Fruit fly (Drosophila melanogaster) whole organism, prepupa: ENCODE measurements around the gene Kul.
A peak's percentile ranks its signal among the peaks of the same experiment; 100 is the strongest.

Experiments used
- CG10669 ChIP-seq: fragments of 200-800 bp; sonication (Bioruptor generic); optimal IDR thresholded peaks from 3 replicates; lab custom pipeline; 2018; ENCODE audit warnings: missing biosample characterization, mild to moderate bottlenecking, missing genetic modification characterization, moderate library complexity
- CG11294 ChIP-seq: fragments of 200-800 bp; sonication (Bioruptor generic); IDR thresholded peaks from 2 replicates; pipeline ENCODE4 v1.3.6; 2022; ENCODE audit warnings: missing biosample characterization, missing genetic modification characterization
- CG11762 ChIP-seq: fragments of 200-800 bp; sonication (Bioruptor generic); optimal IDR thresholded peaks from 3 replicates; lab custom pipeline; 2016; ENCODE audit warnings: missing biosample characterization, missing genetic modification characterization; ENCODE audit not compliant: insufficient read depth
- CG11902 ChIP-seq: fragments of 200-800 bp; sonication (Bioruptor generic); optimal IDR thresholded peaks from 3 replicates; lab custom pipeline; 2016; ENCODE audit warnings: missing biosample characterization, missing genetic modification characterization
- CG1621 ChIP-seq: fragments of 200-800 bp; sonication (Bioruptor generic); optimal IDR thresholded peaks from 3 replicates; lab custom pipeline; 2018; ENCODE audit warnings: missing biosample characterization, mild to moderate bottlenecking, missing genetic modification characterization
- CG16779 ChIP-seq: fragments of 200-800 bp; sonication (Bioruptor generic); optimal IDR thresholded peaks from 3 replicates; lab custom pipeline; 2017; ENCODE audit warnings: missing biosample characterization, mild to moderate bottlenecking, missing genetic modification characterization
- CG3032 ChIP-seq: fragments of 200-800 bp; optimal IDR thresholded peaks from 2 replicates; lab custom pipeline; 2019; ENCODE audit warnings: missing biosample characterization, mild to moderate bottlenecking, missing genetic modification characterization, moderate library complexity
- CG31627 ChIP-seq: fragments of 200-800 bp; sonication (Bioruptor generic); optimal IDR thresholded peaks from 3 replicates; lab custom pipeline; 2016; ENCODE audit warnings: missing biosample characterization, missing genetic modification characterization
- CG32006 ChIP-seq: fragments of 200-800 bp; sonication (Bioruptor generic); optimal IDR thresholded peaks from 3 replicates; lab custom pipeline; 2017; ENCODE audit warnings: missing biosample characterization, mild to moderate bottlenecking, missing genetic modification characterization
- CG34406 ChIP-seq: fragments of 200-800 bp; sonication (Bioruptor generic); optimal IDR thresholded peaks from 3 replicates; lab custom pipeline; 2016; ENCODE audit warnings: missing biosample characterization, missing genetic modification characterization
- CG4318 ChIP-seq: fragments of 200-800 bp; sonication (Bioruptor generic); optimal IDR thresholded peaks from 3 replicates; lab custom pipeline; 2017; ENCODE audit warnings: missing biosample characterization, mild to moderate bottlenecking, missing genetic modification characterization
- CG6163 ChIP-seq: fragments of 200-800 bp; sonication (Bioruptor generic); IDR thresholded peaks from 3 replicates; pipeline ENCODE4 v1.3.6; 2022; ENCODE audit warnings: missing biosample characterization, missing genetic modification characterization
- CG6276 ChIP-seq: fragments of 200-800 bp; sonication (Bioruptor generic); optimal IDR thresholded peaks from 2 replicates; lab custom pipeline; 2017; ENCODE audit warnings: missing biosample characterization, mild to moderate bottlenecking, missing genetic modification characterization
- CG6792 ChIP-seq: fragments of 200-800 bp; sonication (Bioruptor generic); optimal IDR thresholded peaks from 3 replicates; lab custom pipeline; 2016; ENCODE audit warnings: missing biosample characterization, missing genetic modification characterization
- CG6808 ChIP-seq: fragments of 200-800 bp; sonication (Bioruptor generic); optimal IDR thresholded peaks from 3 replicates; lab custom pipeline; 2017; ENCODE audit warnings: missing biosample characterization, missing genetic modification characterization, mild to moderate bottlenecking, moderate library complexity, missing genetic modification reagents
- CG6854 ChIP-seq: fragments of 200-800 bp; sonication (Bioruptor generic); optimal IDR thresholded peaks from 2 replicates; lab custom pipeline; 2017; ENCODE audit warnings: missing biosample characterization, mild to moderate bottlenecking, missing genetic modification characterization
- CG7368 ChIP-seq: fragments of 200-800 bp; sonication (Bioruptor generic); optimal IDR thresholded peaks from 3 replicates; lab custom pipeline; 2016; ENCODE audit warnings: missing biosample characterization, missing genetic modification characterization
- CG8119 ChIP-seq: fragments of 200-800 bp; sonication (Bioruptor generic); IDR thresholded peaks from 3 replicates; pipeline ENCODE4 v1.3.6; 2022; ENCODE audit warnings: missing biosample characterization, missing genetic modification characterization
- CG9139 ChIP-seq: fragments of 200-800 bp; sonication (Bioruptor generic); optimal IDR thresholded peaks from 3 replicates; lab custom pipeline; 2017; ENCODE audit warnings: missing biosample characterization, mild to moderate bottlenecking, missing genetic modification characterization
- Eip75B ChIP-seq: fragments of 200-800 bp; sonication (Bioruptor generic); optimal IDR thresholded peaks from 3 replicates; lab custom pipeline; 2016; ENCODE audit warnings: missing biosample characterization, missing genetic modification characterization
- Eip78C ChIP-seq: fragments of 200-800 bp; sonication (Bioruptor generic); peaks from one replicate; lab custom pipeline; 2016; ENCODE audit warnings: missing biosample characterization, missing genetic modification characterization
- Ets21C ChIP-seq: fragments of 200-800 bp; sonication (Bioruptor generic); optimal IDR thresholded peaks from 3 replicates; lab custom pipeline; 2016; ENCODE audit warnings: missing biosample characterization, missing genetic modification characterization
- Ets96B ChIP-seq: fragments of 200-800 bp; optimal IDR thresholded peaks from 2 replicates; lab custom pipeline; 2019; ENCODE audit warnings: missing biosample characterization, mild to moderate bottlenecking, missing genetic modification characterization, moderate library complexity
- Hr4 ChIP-seq: fragments of 200-800 bp; sonication (Bioruptor generic); optimal IDR thresholded peaks from 3 replicates; lab custom pipeline; 2016; ENCODE audit warnings: missing biosample characterization, missing genetic modification characterization
- Lpt ChIP-seq: fragments of 200-800 bp; sonication (Bioruptor generic); optimal IDR thresholded peaks from 3 replicates; lab custom pipeline; 2016; ENCODE audit warnings: missing biosample characterization, missing genetic modification characterization
- Met ChIP-seq: fragments of 200-800 bp; sonication (Bioruptor generic); optimal IDR thresholded peaks from 3 replicates; lab custom pipeline; 2016; ENCODE audit warnings: missing biosample characterization, missing genetic modification characterization
- Smox ChIP-seq: fragments of 200-800 bp; sonication (Bioruptor generic); optimal IDR thresholded peaks from 3 replicates; lab custom pipeline; 2016; ENCODE audit warnings: missing biosample characterization, missing genetic modification characterization
- Sox102F ChIP-seq: fragments of 200-800 bp; sonication (Bioruptor generic); optimal IDR thresholded peaks from 2 replicates; lab custom pipeline; 2016; ENCODE audit warnings: missing biosample characterization, mild to moderate bottlenecking, missing genetic modification characterization
- Sox14 ChIP-seq: fragments of 200-800 bp; sonication (Bioruptor generic); optimal IDR thresholded peaks from 3 replicates; lab custom pipeline; 2016; ENCODE audit warnings: missing biosample characterization, missing genetic modification characterization
- Sox15 ChIP-seq: fragments of 200-800 bp; sonication (Bioruptor generic); optimal IDR thresholded peaks from 3 replicates; lab custom pipeline; 2016; ENCODE audit warnings: missing biosample characterization, missing genetic modification characterization
- achi ChIP-seq: fragments of 200-800 bp; sonication (Bioruptor generic); optimal IDR thresholded peaks from 3 replicates; lab custom pipeline; 2016; ENCODE audit warnings: missing biosample characterization, missing genetic modification characterization
- acj6 ChIP-seq: fragments of 200-800 bp; sonication (Bioruptor generic); optimal IDR thresholded peaks from 3 replicates; lab custom pipeline; 2016; ENCODE audit warnings: missing biosample characterization, missing genetic modification characterization
- cyc ChIP-seq: fragments of 200-800 bp; sonication (Bioruptor generic); optimal IDR thresholded peaks from 3 replicates; lab custom pipeline; 2016; ENCODE audit warnings: missing biosample characterization, missing genetic modification characterization
- dsx ChIP-seq: fragments of 200-800 bp; optimal IDR thresholded peaks from 3 replicates; lab custom pipeline; 2019; ENCODE audit warnings: missing biosample characterization, mild to moderate bottlenecking, missing genetic modification characterization, moderate library complexity; ENCODE audit not compliant: poor library complexity, severe bottlenecking
- eg ChIP-seq: fragments of 200-800 bp; sonication (Bioruptor generic); IDR thresholded peaks from 3 replicates; pipeline ENCODE4 v1.3.6; 2022; ENCODE audit warnings: missing biosample characterization, missing genetic modification characterization
- esn ChIP-seq: fragments of 200-800 bp; sonication (Bioruptor generic); optimal IDR thresholded peaks from 2 replicates; lab custom pipeline; 2016; ENCODE audit warnings: missing biosample characterization, mild to moderate bottlenecking, missing genetic modification characterization, moderate library complexity
- fd59A ChIP-seq: fragments of 200-800 bp; sonication (Bioruptor generic); optimal IDR thresholded peaks from 2 replicates; lab custom pipeline; 2017; ENCODE audit warnings: missing biosample characterization, mild to moderate bottlenecking, missing genetic modification characterization, missing genetic modification reagents
- fkh ChIP-seq: fragments of 200-800 bp; sonication (Bioruptor generic); optimal IDR thresholded peaks from 3 replicates; lab custom pipeline; 2017; ENCODE audit warnings: missing biosample characterization, mild to moderate bottlenecking, missing genetic modification characterization, moderate library complexity
- lz ChIP-seq: fragments of 200-800 bp; sonication (Bioruptor generic); optimal IDR thresholded peaks from 3 replicates; lab custom pipeline; 2016; ENCODE audit warnings: missing biosample characterization, missing genetic modification characterization
- pdm3 ChIP-seq: fragments of 200-800 bp; sonication (Bioruptor generic); optimal IDR thresholded peaks from 3 replicates; lab custom pipeline; 2016; ENCODE audit warnings: missing biosample characterization, missing genetic modification characterization
- spab ChIP-seq: fragments of 200-800 bp; sonication (Bioruptor generic); optimal IDR thresholded peaks from 2 replicates; lab custom pipeline; 2017; ENCODE audit warnings: missing biosample characterization, mild to moderate bottlenecking, missing genetic modification characterization, missing genetic modification reagents
- ss ChIP-seq, 2 experiments: fragments of 200-800 bp; sonication (Bioruptor generic); optimal IDR thresholded peaks; 2 replicates in 1 of 2; 3 replicates in 1 of 2; lab custom pipeline; 2017 to 2018; ENCODE audit warnings: mild to moderate bottlenecking in 2 of 2, missing biosample characterization in 2 of 2, missing genetic modification characterization in 2 of 2, moderate library complexity in 1 of 2
- svp ChIP-seq: fragments of 200-800 bp; sonication (Bioruptor generic); peaks from one replicate; lab custom pipeline; 2016; ENCODE audit warnings: missing biosample characterization, missing genetic modification characterization
- topi ChIP-seq: fragments of 200-800 bp; sonication (Bioruptor generic); optimal IDR thresholded peaks from 3 replicates; lab custom pipeline; 2016; ENCODE audit warnings: missing biosample characterization, missing genetic modification characterization
- vri ChIP-seq: fragments of 200-800 bp; sonication (Bioruptor generic); optimal IDR thresholded peaks from 3 replicates; lab custom pipeline; 2016; ENCODE audit warnings: missing biosample characterization, mild to moderate bottlenecking, missing genetic modification characterization

Gene Kul

dm6 chr3R:29689833-29690538 lies 35.6 kb upstream of the Kul start:
- TF ChIP-seq topi (GFP tag; lab: Kevin White, UChicago) (no peak), CG9139 (GFP tag; lab: Kevin White, UChicago) (no peak), Ets96B (tag; lab: Kevin White, UChicago) (no peak), lz (GFP tag; lab: Kevin White, UChicago) (no peak), acj6 (GFP tag; lab: Kevin White, UChicago) (no peak), CG11294 (no peak), svp (GFP tag; lab: Kevin White, UChicago) (peak; percentile 78), Ets21C (GFP tag; lab: Kevin White, UChicago) (no peak), CG11762 (GFP tag; lab: Kevin White, UChicago) (no peak), eg (GFP tag; lab: Robert Waterston, UW) (no peak), ss (GFP tag; optimal IDR thresholded peaks at IDR 0.05; lab: Kevin White, UChicago) (no peak), pdm3 (GFP tag; lab: Kevin White, UChicago) (no peak), CG8119 (GFP tag; lab: Robert Waterston, UW) (no peak), Hr4 (no peak), achi (GFP tag; lab: Kevin White, UChicago) (no peak), Sox102F (no peak), CG16779 (tag; lab: Kevin White, UChicago) (no peak), fkh (GFP tag; lab: Kevin White, UChicago) (peak; percentile 5), Eip78C (GFP tag; lab: Kevin White, UChicago) (peak; percentile 52), CG1621 (tag; lab: Kevin White, UChicago) (no peak), CG7368 (GFP tag; lab: Kevin White, UChicago) (no peak), dsx (GFP tag; lab: Kevin White, UChicago) (peak; percentile 38), Met (no peak), CG32006 (GFP tag; lab: Kevin White, UChicago) (peak; percentile 12), CG6808 (GFP tag; lab: Kevin White, UChicago) (no peak)

dm6 chr3R:29690539-29690852 lies 35.1 kb upstream of the Kul start:
- TF ChIP-seq cyc (GFP tag; lab: Kevin White, UChicago) (peak; percentile 30), CG8119 (GFP tag; lab: Robert Waterston, UW) (peak; percentile 49; the same call in 2 of the 3 replicates), vri (GFP tag; lab: Kevin White, UChicago) (no peak), CG32006 (GFP tag; lab: Kevin White, UChicago) (peak; percentile 63), Lpt (no peak), topi (GFP tag; lab: Kevin White, UChicago) (peak; percentile 44), CG34406 (peak; percentile 6), CG6792 (GFP tag; lab: Kevin White, UChicago) (no peak), Smox (GFP tag; lab: Kevin White, UChicago) (peak; percentile 15), CG10669 (GFP tag; lab: Kevin White, UChicago) (peak; percentile 62), CG3032 (tag; lab: Kevin White, UChicago) (peak; percentile 61), Eip75B (GFP tag; lab: Kevin White, UChicago) (peak; percentile 45), svp (GFP tag; lab: Kevin White, UChicago) (peak; percentile 13), ss (GFP tag; optimal IDR thresholded peaks at IDR 0.05; lab: Kevin White, UChicago) (no peak), CG7368 (GFP tag; lab: Kevin White, UChicago) (no peak), CG11294 (no peak), Sox14 (peak; percentile 49), pdm3 (GFP tag; lab: Kevin White, UChicago) (peak; percentile 61), fd59A (peak; percentile 55), Hr4 (peak; percentile 58), CG11762 (GFP tag; lab: Kevin White, UChicago) (no peak), achi (GFP tag; lab: Kevin White, UChicago) (peak; percentile 54), lz (GFP tag; lab: Kevin White, UChicago) (peak; percentile 31), Sox15 (GFP tag; lab: Kevin White, UChicago) (peak; percentile 16), CG1621 (tag; lab: Kevin White, UChicago) (peak; percentile 52), CG6854 (no peak), Eip78C (GFP tag; lab: Kevin White, UChicago) (peak; percentile 90), Ets21C (GFP tag; lab: Kevin White, UChicago) (no peak), CG4318 (GFP tag; lab: Kevin White, UChicago) (peak; percentile 24), eg (GFP tag; lab: Robert Waterston, UW) (peak; percentile 44; the same call in 1 of the 3 replicates), CG6276 (GFP tag; lab: Kevin White, UChicago) (peak; percentile 36), spab (GFP tag; lab: Kevin White, UChicago) (peak; percentile 37), acj6 (GFP tag; lab: Kevin White, UChicago) (peak; percentile 35), esn (GFP tag; lab: Kevin White, UChicago) (peak; percentile 48), Sox102F (no peak), CG9139 (GFP tag; lab: Kevin White, UChicago) (no peak), CG11902 (GFP tag; lab: Kevin White, UChicago) (peak; percentile 32), CG6163 (GFP tag; lab: Robert Waterston, UW) (peak; percentile 63; the same call in 2 of the 3 replicates), CG31627 (GFP tag; lab: Kevin White, UChicago) (peak; percentile 36)
